Fruit fly (Drosophila melanogaster): Measurements from ENCODE around the gene nmd.

Gene nmd

DNA sequence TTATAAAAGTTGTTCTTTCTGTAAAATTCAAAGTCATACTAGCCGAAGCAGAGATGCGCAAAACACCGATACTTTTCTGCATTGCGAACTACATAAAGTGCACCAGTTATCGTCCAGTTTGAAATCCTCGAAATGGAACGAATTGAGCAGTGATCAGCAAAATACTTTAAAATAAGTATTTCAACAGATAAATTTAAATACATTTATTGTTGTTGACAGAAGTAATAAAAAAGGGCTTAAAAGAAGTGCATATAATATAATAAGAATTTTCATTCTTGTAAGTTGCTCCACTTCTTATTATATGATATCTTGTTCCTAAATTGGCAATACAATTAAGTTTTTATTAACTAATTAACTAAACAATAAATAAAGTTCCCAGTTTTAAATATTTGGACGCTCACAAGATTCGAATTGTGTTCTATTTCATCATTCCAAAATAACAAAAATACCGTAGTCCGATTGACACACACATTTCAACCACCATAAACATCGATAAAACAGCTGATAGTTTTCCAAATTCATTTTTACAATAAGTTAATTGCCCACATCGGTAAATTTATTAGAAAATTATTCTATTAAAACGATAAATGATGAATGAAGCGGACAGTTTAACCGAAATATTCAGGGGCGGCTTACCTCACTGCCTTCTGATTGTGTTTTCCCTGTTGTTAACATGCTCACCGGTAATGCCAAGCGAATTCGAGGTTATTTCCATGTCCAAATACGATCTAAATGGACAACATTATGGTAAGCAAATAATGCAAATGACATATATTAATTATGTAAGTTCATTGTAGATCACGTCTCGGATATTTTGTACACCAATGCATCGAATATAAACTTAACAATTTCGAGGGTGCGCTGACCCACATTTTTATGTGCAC, 10.8 kb upstream of the nmd start, which contains the start of the genes Usp14 and CG4972 (continued):
- TF ChIP-seq so (GFP tag; IDR thresholded peaks at IDR 0.05) (no peak), wor (GFP tag; IDR thresholded peaks at IDR 0.05) (no peak), gcm2 (GFP tag; optimal IDR thresholded peaks at IDR 0.05) (no peak), Xrp1 (GFP tag; IDR thresholded peaks at IDR 0.05) (no peak), CG17612 (GFP tag; IDR thresholded peaks at IDR 0.05) (no peak), CG13775 (GFP tag; optimal IDR thresholded peaks at IDR 0.05) (peak; percentile 8), Oaz (GFP tag; IDR thresholded peaks at IDR 0.05) (no peak), ewg (GFP tag; optimal IDR thresholded peaks at IDR 0.05) (peak; percentile 13), lbe (GFP tag; optimal IDR thresholded peaks at IDR 0.05) (no peak), CG6175 (GFP tag; IDR thresholded peaks at IDR 0.05) (no peak), corto (GFP tag; optimal IDR thresholded peaks at IDR 0.05) (no peak), HLH3B (GFP tag; IDR thresholded peaks at IDR 0.05) (no peak), crp (GFP tag; optimal IDR thresholded peaks at IDR 0.05) (peak in 1 of 2 experiments; percentile 78), CG15514 (GFP tag; optimal IDR thresholded peaks at IDR 0.05) (no peak), seq (GFP tag; IDR thresholded peaks at IDR 0.05) (no peak), sima (GFP tag; optimal IDR thresholded peaks at IDR 0.05) (no peak), CG11695 (GFP tag; IDR thresholded peaks at IDR 0.05) (no peak), unpg (GFP tag; optimal IDR thresholded peaks at IDR 0.05) (no peak), HHEX (GFP tag; optimal IDR thresholded peaks at IDR 0.05) (no peak), GATAe (GFP tag; conservative IDR thresholded peaks at IDR 0.05) (no peak), dmrt99B (tag; optimal IDR thresholded peaks at IDR 0.05) (no peak), CG1529 (GFP tag; optimal IDR thresholded peaks at IDR 0.05) (no peak), CG1233 (GFP tag; optimal IDR thresholded peaks at IDR 0.05) (no peak), aop (GFP tag; IDR thresholded peaks at IDR 0.05) (no peak), Ssrp (tag; optimal IDR thresholded peaks at IDR 0.05) (no peak), Atf3 (GFP tag; optimal IDR thresholded peaks at IDR 0.05) (no peak), pan (optimal IDR thresholded peaks at IDR 0.05) (no peak), pan (GFP tag; optimal IDR thresholded peaks at IDR 0.05 in 1 of 2, IDR thresholded peaks at IDR 0.05 in 1 of 2) (no peak), CG32532 (GFP tag; IDR thresholded peaks at IDR 0.05) (no peak), Side (GFP tag; optimal IDR thresholded peaks at IDR 0.05) (no peak), CG7745 (tag; optimal IDR thresholded peaks at IDR 0.05) (no peak), CG11723 (GFP tag; optimal IDR thresholded peaks at IDR 0.05) (peak; percentile 80), al (GFP tag; IDR thresholded peaks at IDR 0.05) (no peak), CG16779 (GFP tag; IDR thresholded peaks at IDR 0.05) (no peak), CG18619 (GFP tag; optimal IDR thresholded peaks at IDR 0.05) (no peak), CG14050 (GFP tag; IDR thresholded peaks at IDR 0.05) (no peak), E2f1 (GFP tag; IDR thresholded peaks at IDR 0.05) (no peak), gsb-n (tag; optimal IDR thresholded peaks at IDR 0.05) (no peak), unc-4 (GFP tag; IDR thresholded peaks at IDR 0.05; ENCODE audit: partially characterized antibody) (0 out of 2 replicates have a peak, but pooled peaks have one; percentile 19), hth (optimal IDR thresholded peaks at IDR 0.05) (no peak), cg (GFP tag; optimal IDR thresholded peaks at IDR 0.05) (no peak), tap (tag; optimal IDR thresholded peaks at IDR 0.05) (no peak), CG3065 (GFP tag; optimal IDR thresholded peaks at IDR 0.05) (no peak), amos (GFP tag; IDR thresholded peaks at IDR 0.05; ENCODE audit: partially characterized antibody) (peak; percentile 53; the same call in 1 of the 2 replicates), Stat92E (GFP tag; optimal IDR thresholded peaks at IDR 0.05) (no peak), NC2α (GFP tag; optimal IDR thresholded peaks at IDR 0.05) (no peak), dmrt11E (tag; optimal IDR thresholded peaks at IDR 0.05) (peak; percentile 39), insv (GFP tag; optimal IDR thresholded peaks at IDR 0.05) (no peak), CG7928 (GFP tag; optimal IDR thresholded peaks at IDR 0.05) (no peak), Max (GFP tag; optimal IDR thresholded peaks at IDR 0.05) (peak; percentile 24)
